Fruit fly (Drosophila melanogaster): ENCODE measurements around the gene Rsf1.
A peak's percentile ranks its signal among the peaks of the same experiment; 100 is the strongest.

The Rsf1 gene

DNA sequence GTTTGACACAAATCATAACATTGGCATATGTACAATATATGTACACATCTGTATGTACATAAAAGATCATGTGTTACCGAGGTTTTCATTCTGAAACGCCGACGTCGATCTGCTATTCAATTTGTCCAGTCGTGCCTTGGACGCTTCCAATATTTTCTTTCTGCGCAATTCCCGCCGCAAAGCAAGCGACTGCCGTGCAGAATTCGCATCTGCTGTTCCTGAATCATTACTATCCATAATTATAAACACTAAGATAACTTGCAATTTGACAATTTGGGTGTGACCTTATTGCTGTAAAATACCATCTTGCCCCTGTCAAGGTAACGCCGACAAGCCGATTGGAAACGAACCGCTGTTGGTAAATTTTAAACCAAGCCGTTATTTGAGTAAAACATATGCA is 48.5 kb upstream of the Rsf1 start (continued):
- TF ChIP-seq ftz-f1 (GFP tag; optimal IDR thresholded peaks at IDR 0.05) (no peak), CG16815 (GFP tag; optimal IDR thresholded peaks at IDR 0.05) (no peak), phol (tag; optimal IDR thresholded peaks at IDR 0.05) (peak; percentile 21), CG4730 (GFP tag; IDR thresholded peaks at IDR 0.05) (no peak), bcd (GFP tag; optimal IDR thresholded peaks at IDR 0.05) (no peak), Scr (GFP tag; IDR thresholded peaks at IDR 0.05; ENCODE audit: partially characterized antibody) (peak; percentile 33; the same call in 1 of the 2 replicates), Lpt (GFP tag; optimal IDR thresholded peaks at IDR 0.05) (no peak), row (GFP tag; IDR thresholded peaks at IDR 0.05) (peak; percentile 46; the same call in 1 of the 3 replicates), wdn (GFP tag; IDR thresholded peaks at IDR 0.05) (no peak), pfk (GFP tag; optimal IDR thresholded peaks at IDR 0.05) (peak; percentile 95), Hmx (GFP tag; optimal IDR thresholded peaks at IDR 0.05) (no peak), CG13287 (GFP tag; IDR thresholded peaks at IDR 0.05; ENCODE audit: partially characterized antibody) (peak; percentile 42; the same call in 1 of the 2 replicates), CG1603 (tag; optimal IDR thresholded peaks at IDR 0.05) (peak; percentile 99), sug (tag; optimal IDR thresholded peaks at IDR 0.05) (peak; percentile 12), gsb-n (tag; optimal IDR thresholded peaks at IDR 0.05) (no peak), Atf6 (GFP tag; IDR thresholded peaks at IDR 0.05) (no peak), amos (GFP tag; IDR thresholded peaks at IDR 0.05; ENCODE audit: partially characterized antibody) (peak; percentile 27; the same call in 1 of the 2 replicates), Dbx (GFP tag; IDR thresholded peaks at IDR 0.05) (no peak), zen (tag; optimal IDR thresholded peaks at IDR 0.05) (peak; percentile 26), Myb (GFP tag; optimal IDR thresholded peaks at IDR 0.05) (peak; percentile 90), hbn (GFP tag; IDR thresholded peaks at IDR 0.05; ENCODE audit: partially characterized antibody) (0 out of 2 replicates have a peak, but pooled peaks have one; percentile 24), chinmo (GFP tag; IDR thresholded peaks at IDR 0.05; ENCODE audit: partially characterized antibody) (0 out of 4 replicates have a peak, but pooled peaks have one; percentile 50), Blimp-1 (GFP tag; optimal IDR thresholded peaks at IDR 0.05) (no peak), Ets97D (GFP tag; optimal IDR thresholded peaks at IDR 0.05) (peak; percentile 38), CG5245 (GFP tag; optimal IDR thresholded peaks at IDR 0.05) (no peak), exex (tag; optimal IDR thresholded peaks at IDR 0.05) (peak; percentile 23), CG9797 (GFP tag; optimal IDR thresholded peaks at IDR 0.05) (peak; percentile 69), pzg (GFP tag; optimal IDR thresholded peaks at IDR 0.05) (peak; percentile 69), CG3995 (GFP tag; optimal IDR thresholded peaks at IDR 0.05) (peak; percentile 10), Sry-δ (GFP tag; optimal IDR thresholded peaks at IDR 0.05) (peak; percentile 42), MBD-R2 (GFP tag; IDR thresholded peaks at IDR 0.05) (peak; percentile 65), wek (GFP tag; optimal IDR thresholded peaks at IDR 0.05) (peak; percentile 10), CG1024 (GFP tag; IDR thresholded peaks at IDR 0.05) (0 out of 2 replicates have a peak, but pooled peaks have one; percentile 42), CG12236 (GFP tag; optimal IDR thresholded peaks at IDR 0.05) (no peak), CG34224 (GFP tag; IDR thresholded peaks at IDR 0.05; ENCODE audit: partially characterized antibody) (0 out of 3 replicates have a peak, but pooled peaks have one; percentile 12), bbx (GFP tag; IDR thresholded peaks at IDR 0.05; ENCODE audit: partially characterized antibody) (no peak), CG15479 (GFP tag; optimal IDR thresholded peaks at IDR 0.05) (no peak), Fer1 (GFP tag; optimal IDR thresholded peaks at IDR 0.05) (no peak), CG13296 (GFP tag; optimal IDR thresholded peaks at IDR 0.05) (peak; percentile 2), Drgx (GFP tag; IDR thresholded peaks at IDR 0.05) (no peak), CG10267 (tag; optimal IDR thresholded peaks at IDR 0.05) (peak; percentile 5), hkb (optimal IDR thresholded peaks at IDR 0.05) (no peak), hkb (GFP tag; IDR thresholded peaks at IDR 0.05) (no peak), z (GFP tag; IDR thresholded peaks at IDR 0.05) (no peak), CG10565 (GFP tag; optimal IDR thresholded peaks at IDR 0.05) (no peak), YL-1 (GFP tag; optimal IDR thresholded peaks at IDR 0.05) (peak; percentile 21), Dfd (GFP tag; optimal IDR thresholded peaks at IDR 0.05) (no peak), Dll (GFP tag; IDR thresholded peaks at IDR 0.05; ENCODE audit: partially characterized antibody) (peak; percentile 42; the same call in 1 of the 4 replicates), CG17385 (GFP tag; optimal IDR thresholded peaks at IDR 0.05) (no peak)

All from whole organism, embryonic.